Fruit fly (Drosophila melanogaster) Kc167 (cell line): ENCODE data around the gene Nazo.

Source experiments
- Myc ChIP-seq: fragments of >200 bp; optimal IDR thresholded peaks from 2 replicates; lab custom pipeline; 2017; ENCODE audit warnings: missing external identifiers
- Sin3A ChIP-seq: fragments of >200 bp; optimal IDR thresholded peaks from 2 replicates; lab custom pipeline; 2018; ENCODE audit warnings: missing external identifiers
- h ChIP-seq: fragments of >200 bp; optimal IDR thresholded peaks from 3 replicates; lab custom pipeline; 2018; ENCODE audit warnings: missing external identifiers
- insv ChIP-seq: fragments of >200 bp; optimal IDR thresholded peaks from 3 replicates; lab custom pipeline; 2018; ENCODE audit warnings: missing external identifiers
- psq ChIP-seq: fragments of >200 bp; optimal IDR thresholded peaks from 2 replicates; lab custom pipeline; 2017; ENCODE audit warnings: missing external identifiers
- ttk ChIP-seq: sonication (Bioruptor generic); optimal IDR thresholded peaks from 2 replicates; lab custom pipeline; 2017; ENCODE audit warnings: missing external identifiers

Nazo gene

DNA sequence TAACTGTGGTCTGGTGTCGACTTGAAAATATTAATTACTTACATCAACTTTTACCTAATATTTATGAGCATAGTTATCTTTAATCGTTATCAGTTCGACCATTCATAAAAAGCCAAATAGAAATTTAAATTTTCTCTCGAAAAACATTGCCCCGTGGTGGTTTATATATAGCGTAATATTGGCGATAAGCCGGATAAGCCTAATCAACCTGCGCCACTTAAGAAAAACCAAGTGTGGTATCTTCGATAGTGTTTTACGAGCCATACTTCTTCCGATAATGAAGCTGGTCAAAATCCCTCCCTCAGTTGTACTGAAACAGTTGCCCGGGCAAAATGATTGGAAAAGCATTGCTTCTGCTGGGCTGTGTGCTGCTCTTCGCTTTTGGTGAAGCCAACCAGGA is 4.4 kb downstream of the Nazo start, which contains the start of gene CG31463:
CG31463 (plus strand) TSS at position 302 of the 400 bp plus-strand sequence.
- TF ChIP-seq h (lab: Kevin White, UChicago): no peak
- no peak for TF ChIP-seq Sin3A
- no peak for TF ChIP-seq Myc (lab: Kevin White, UChicago)
- no peak for TF ChIP-seq ttk (lab: Kevin White, UChicago)

DNA sequence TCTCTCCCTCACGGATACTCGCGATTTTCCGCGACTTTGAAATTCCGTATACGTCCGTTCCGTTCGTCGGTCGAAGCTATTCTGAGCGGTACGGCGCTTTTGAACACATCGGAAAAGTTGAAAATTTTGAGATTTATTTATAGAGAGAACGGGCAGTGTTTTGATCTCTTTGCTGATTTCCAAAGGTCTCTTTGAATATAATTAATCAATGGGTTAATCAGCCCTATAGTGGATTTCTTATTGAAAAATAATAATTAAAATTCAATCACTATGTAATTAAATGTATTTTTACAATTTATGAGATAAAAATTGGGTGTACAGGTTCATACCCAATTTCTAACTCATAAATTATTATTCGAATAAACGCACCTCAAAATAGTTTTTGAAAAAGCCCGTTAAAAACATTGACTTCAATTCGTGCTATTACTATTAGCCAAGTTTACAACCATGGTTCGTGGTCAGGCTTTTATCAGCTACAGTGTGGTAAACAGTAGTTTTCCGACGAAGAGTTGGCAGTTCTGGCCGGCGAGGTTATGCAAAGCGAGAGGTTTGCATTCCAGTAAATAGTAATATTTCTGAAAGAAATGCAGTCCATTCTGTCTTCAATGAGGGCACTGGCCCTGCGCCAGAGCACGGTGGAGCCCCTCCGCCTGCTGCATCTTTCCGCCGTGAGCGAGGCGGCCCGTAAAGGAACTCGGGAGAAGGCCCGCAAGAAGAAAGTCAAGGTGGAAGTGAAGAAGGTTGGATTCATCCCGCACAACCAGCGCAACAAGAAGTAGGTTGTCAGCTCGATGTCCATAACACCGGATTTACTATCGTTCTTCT is 13.5 kb downstream of the Nazo start, which contains the start of the genes CG9626 and mRpL1:
CG9626 (minus strand) TSS at position 51 of the 825 bp plus-strand sequence.
mRpL1 (plus strand) TSS at position 513 of the 825 bp plus-strand sequence.
- TF ChIP-seq Myc (lab: Kevin White, UChicago) (no peak), Sin3A (no peak)

DNA sequence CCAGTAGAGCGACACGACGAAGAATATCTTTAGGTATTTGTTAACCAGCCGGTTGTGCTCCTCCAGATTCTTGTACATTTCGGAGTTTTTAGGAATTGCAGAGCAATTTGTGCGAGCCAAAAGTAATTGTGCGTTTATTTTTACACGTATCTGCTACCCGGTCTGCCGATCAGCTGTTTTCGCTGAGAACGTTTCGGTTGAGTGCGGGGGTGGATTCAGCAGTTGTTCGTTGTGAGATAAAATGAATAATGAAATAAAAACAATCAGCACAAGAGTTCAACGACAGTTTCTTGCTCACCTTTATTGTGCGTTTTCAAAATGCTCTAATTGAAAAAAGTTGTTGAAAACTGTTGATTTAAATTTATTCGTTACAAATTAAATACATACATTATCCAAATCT is 16.2 kb downstream of the Nazo start, which contains the start of gene nac:
nac (minus strand) TSS at position 176 of the 400 bp plus-strand sequence.
- TF ChIP-seq h (lab: Kevin White, UChicago) (no peak), psq (no peak), ttk (lab: Kevin White, UChicago) (no peak)

DNA sequence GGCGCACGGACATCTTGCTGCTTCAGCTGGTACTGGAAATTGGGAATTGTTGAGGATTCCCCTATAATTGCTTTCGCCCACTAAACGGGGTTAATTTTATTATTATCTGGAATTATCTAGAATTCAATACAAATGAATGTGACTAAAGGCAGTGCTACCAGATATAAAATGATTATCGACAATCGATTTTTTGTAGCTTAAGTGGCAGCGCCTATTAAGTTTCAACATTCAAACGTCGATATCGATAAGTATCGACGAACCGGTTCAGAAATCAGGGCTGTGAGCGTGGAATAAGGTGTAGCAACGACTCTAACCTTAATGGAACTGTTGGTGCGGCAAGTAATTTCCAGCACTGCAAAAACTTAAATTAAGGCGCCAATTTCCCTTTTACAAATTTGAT is 17.4 kb downstream of the Nazo start, which contains the start of gene Sgt1:
Sgt1 (minus strand) TSS at position 165 of the 400 bp plus-strand sequence.
- no peak for TF ChIP-seq Sin3A
- no peak for TF ChIP-seq psq
- TF ChIP-seq Myc (lab: Kevin White, UChicago): no peak
- no peak for TF ChIP-seq insv (lab: Kevin White, UChicago)
- TF ChIP-seq h (lab: Kevin White, UChicago): no peak
- TF ChIP-seq ttk (lab: Kevin White, UChicago): no peak

DNA sequence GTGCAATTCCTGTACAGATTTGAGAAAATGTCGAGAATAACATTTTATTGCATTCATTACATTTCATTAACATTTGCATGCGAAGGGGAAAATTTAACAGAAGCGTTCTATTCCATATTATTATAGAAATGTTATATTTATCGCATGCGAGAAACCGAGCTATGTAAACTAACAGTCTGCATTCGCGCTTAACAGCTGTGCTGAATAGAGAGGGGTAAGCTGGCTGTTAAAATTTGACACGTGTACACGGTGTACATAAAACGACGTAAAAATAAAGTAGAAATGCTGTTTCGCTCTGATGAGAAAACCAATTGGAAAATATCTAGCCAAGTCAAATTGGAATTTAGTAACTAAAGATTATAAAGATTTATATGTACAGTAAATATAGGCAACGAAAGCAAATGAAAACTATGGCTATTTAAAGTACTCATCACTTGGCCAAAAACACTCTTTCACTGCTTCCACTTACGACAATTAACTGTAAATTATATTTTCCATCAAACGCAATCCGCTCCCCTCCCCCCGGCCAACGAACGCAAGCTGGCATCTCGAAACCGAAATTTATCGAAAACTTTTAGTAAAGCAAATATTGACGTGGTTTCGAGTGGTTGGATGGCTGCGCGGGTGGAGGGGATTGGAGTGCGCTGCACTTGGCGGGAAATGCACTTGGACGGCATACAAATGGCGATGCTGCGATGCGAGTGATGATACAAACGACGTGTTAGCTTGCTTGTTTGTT is 18.7 kb downstream of the Nazo start:
- TF ChIP-seq h (lab: Kevin White, UChicago) (no peak), ttk (lab: Kevin White, UChicago) (no peak), insv (lab: Kevin White, UChicago) (no peak)

DNA sequence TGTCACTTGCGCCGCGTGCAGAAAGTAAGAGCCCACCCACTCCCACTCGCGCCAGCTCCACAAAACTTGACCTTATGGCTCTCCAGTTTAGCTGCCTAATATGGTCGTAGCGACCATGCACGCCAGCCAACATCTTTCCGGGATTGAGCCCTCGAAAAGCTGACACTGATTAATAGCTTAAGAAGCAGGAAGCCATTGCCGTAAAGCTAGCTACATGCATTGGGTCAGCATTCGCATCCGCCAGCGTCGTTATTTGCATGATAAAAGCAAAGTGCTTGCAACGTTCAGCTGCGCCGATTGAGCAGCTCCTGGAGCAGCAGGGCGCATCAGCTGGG is 19.2 kb downstream of the Nazo start:
- no peak for TF ChIP-seq Myc (lab: Kevin White, UChicago)
- no peak for TF ChIP-seq psq
- TF ChIP-seq ttk (lab: Kevin White, UChicago): no peak
- no peak for TF ChIP-seq Sin3A
- no peak for TF ChIP-seq insv (lab: Kevin White, UChicago)

DNA sequence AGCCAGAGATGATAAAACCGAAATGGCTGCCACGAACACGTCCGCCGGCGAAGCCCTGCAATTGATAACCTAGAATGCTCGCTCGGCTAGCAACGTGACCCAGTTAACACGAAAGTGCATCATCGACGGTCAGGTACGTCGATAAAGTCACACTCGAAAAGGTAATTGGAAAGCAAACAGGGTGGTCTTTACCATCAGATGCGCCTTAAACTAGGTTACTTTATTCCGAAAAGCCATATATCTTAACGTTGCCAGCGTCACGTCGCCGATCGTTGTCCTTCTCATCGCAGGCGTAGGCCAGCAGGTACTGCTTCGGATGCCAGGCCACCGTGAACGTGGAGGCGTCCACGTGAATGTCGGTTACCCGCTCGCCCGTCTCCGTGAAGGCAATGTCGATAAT is 19.6 kb downstream of the Nazo start:
- no peak for TF ChIP-seq ttk (lab: Kevin White, UChicago)
- TF ChIP-seq Myc (lab: Kevin White, UChicago): no peak
- no peak for TF ChIP-seq Sin3A
- no peak for TF ChIP-seq h (lab: Kevin White, UChicago)
- no peak for TF ChIP-seq psq
- no peak for TF ChIP-seq insv (lab: Kevin White, UChicago)

DNA sequence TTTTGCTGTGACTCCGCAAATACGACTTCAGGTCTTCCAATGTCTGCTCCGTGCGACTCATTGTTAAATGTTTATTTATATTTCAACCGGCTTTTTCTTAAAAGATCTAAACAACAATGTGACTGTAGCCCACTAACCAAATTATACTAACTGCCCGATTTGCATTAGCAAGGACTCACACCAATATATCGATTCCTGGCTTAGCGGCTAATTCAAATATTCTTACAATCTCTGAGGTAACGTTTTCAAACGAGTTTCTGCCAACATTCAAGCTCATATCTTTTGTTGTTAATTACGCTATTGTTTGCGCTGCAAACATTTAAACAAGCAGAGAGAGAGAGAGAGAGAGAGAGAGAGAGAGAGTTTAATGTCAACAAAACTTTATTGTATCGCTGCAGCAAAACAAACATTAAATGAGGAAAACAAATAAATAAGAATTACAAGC is 20.9 kb downstream of the Nazo start, which contains the start of gene tex:
tex (minus strand) TSS at position 131 of the 445 bp plus-strand sequence.
- TF ChIP-seq insv (lab: Kevin White, UChicago): no peak
- TF ChIP-seq h (lab: Kevin White, UChicago): no peak
- no peak for TF ChIP-seq Sin3A
- TF ChIP-seq Myc (lab: Kevin White, UChicago): no peak
- no peak for TF ChIP-seq ttk (lab: Kevin White, UChicago)
- no peak for TF ChIP-seq psq

DNA sequence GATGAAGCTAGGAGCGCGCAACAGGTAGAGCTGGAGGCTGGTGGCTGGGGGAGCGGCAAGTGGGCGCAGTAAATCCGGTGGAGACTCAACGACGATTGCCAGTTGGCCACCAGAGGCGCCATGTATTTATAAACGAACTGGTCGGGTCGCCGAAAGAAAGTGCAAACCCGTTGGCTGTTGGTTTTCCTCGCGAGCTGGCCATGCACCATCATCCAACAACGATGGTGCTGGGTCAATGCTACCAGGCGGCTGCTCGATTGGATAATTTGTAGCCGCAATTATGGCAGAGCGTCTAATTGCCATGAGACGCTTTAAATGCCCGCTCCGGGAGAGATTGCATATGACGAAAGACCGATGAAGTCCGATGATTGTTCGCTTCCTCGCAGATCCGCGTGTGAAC is 23.0 kb downstream of the Nazo start, which contains the start of gene CG11693:
CG11693 (minus strand) TSS at position 101 of the 400 bp plus-strand sequence.
- no peak for TF ChIP-seq Sin3A
- TF ChIP-seq psq: no peak

DNA sequence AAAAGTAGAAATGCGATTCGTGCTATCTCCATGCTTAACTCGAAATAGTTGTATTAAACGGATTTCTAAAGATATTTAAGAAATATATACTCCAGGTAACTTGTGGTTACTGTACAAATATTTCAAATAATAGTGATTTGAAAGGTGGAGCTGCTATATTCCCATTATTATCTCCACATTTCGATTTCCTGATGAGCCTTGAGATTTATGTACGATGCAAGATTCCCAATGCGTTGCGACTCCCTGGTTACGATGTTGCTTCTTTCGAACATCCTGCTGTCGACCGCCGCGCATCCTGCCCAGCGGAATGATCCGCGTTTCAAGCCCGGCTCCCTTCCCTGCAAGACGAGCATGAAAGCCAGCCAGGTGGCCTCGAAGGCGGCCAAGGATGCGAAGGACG is 24.4 kb downstream of the Nazo start, which contains the start of the genes CG11694 and CG11698:
CG11694 (minus strand) TSS at position 101 of the 400 bp plus-strand sequence.
CG11698 (plus strand) TSS at position 152 of the 400 bp plus-strand sequence.
- TF ChIP-seq psq (no peak), h (lab: Kevin White, UChicago) (no peak), Sin3A (no peak), ttk (lab: Kevin White, UChicago) (no peak), insv (lab: Kevin White, UChicago) (no peak), Myc (lab: Kevin White, UChicago) (no peak)

DNA sequence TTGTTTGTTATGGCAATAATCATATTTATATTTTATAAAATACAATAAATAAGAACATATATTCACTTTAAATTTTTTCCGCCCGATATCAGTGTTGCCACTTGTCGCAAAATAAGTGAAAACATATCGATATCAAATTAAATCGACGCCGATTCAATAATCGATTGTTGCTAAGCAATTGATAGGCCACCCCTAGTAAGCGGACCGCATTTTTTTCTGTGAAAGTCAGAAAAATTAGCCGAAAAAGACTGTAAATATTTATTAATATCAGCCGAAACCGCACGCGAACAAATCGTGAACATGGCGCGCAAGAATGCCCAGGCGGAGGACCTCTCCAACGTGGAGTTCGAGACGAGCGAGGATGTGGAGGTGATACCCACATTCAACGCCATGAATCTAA is 25.4 kb downstream of the Nazo start, which contains the start of gene CG7483:
CG7483 (plus strand) TSS at position 171 of the 400 bp plus-strand sequence.
- no peak for TF ChIP-seq insv (lab: Kevin White, UChicago)
- no peak for TF ChIP-seq h (lab: Kevin White, UChicago)
- TF ChIP-seq Sin3A: no peak
- no peak for TF ChIP-seq ttk (lab: Kevin White, UChicago)
- TF ChIP-seq psq: no peak
- TF ChIP-seq Myc (lab: Kevin White, UChicago): no peak
